Worm (Caenorhabditis elegans) whole organism, midembryonic: ENCODE results near the gene T24A6.20.
"Not testable (repeated sequence)": the region's sequence is repeated elsewhere in the genome, so short reads cannot be mapped to it uniquely, and the experiment has no call there.

ENCODE experiments used
- T22C8.4 ChIP-seq: fragments of 200-800 bp; sonication (Bioruptor generic); IDR thresholded peaks from 2 replicates; pipeline ENCODE4 v1.3.6; 2022; ENCODE audit warnings: missing genetic modification characterization, missing compliant biosample characterization
- cog-1 ChIP-seq: sonication (generic microtip); optimal IDR thresholded peaks from 2 replicates; lab custom pipeline; 2016; ENCODE audit warnings: missing genetic modification characterization, missing compliant biosample characterization
- flt-1 ChIP-seq: fragments of 200-800 bp; sonication (Bioruptor generic); IDR thresholded peaks from 2 replicates; pipeline ENCODE4 v1.3.6; 2022; ENCODE audit warnings: missing genetic modification characterization, missing compliant biosample characterization
- klf-2 ChIP-seq: fragments of 200-800 bp; sonication (Bioruptor generic); conservative IDR thresholded peaks from 2 replicates; pipeline ENCODE4 v1.3.6; 2022; ENCODE audit warnings: missing genetic modification reagents, missing genetic modification characterization, missing compliant biosample characterization
- med-1 ChIP-seq: sonication (generic microtip); optimal IDR thresholded peaks from 2 replicates; lab custom pipeline; 2017; ENCODE audit warnings: missing genetic modification characterization, mild to moderate bottlenecking, missing compliant biosample characterization, antibody characterized with exemption, missing genetic modification reagents; ENCODE audit not compliant: insufficient read depth
- ref-1 ChIP-seq: fragments of 200-800 bp; sonication (Bioruptor generic); conservative IDR thresholded peaks from 2 replicates; pipeline ENCODE4 v1.3.6; 2022; ENCODE audit warnings: missing genetic modification reagents, missing genetic modification characterization, missing compliant biosample characterization
- tab-1 ChIP-seq: fragments of 200-800 bp; sonication (Bioruptor generic); IDR thresholded peaks from 2 replicates; pipeline ENCODE4 v1.3.6; 2022; ENCODE audit warnings: missing genetic modification characterization, missing compliant biosample characterization
- ztf-23 ChIP-seq: fragments of 200-800 bp; sonication (Bioruptor generic); IDR thresholded peaks from 2 replicates; pipeline ENCODE4 v1.3.6; 2022; ENCODE audit warnings: missing genetic modification reagents, missing genetic modification characterization, missing compliant biosample characterization
- ztf-29 ChIP-seq: fragments of 200-800 bp; sonication (Bioruptor generic); IDR thresholded peaks from 2 replicates; pipeline ENCODE4 v1.3.6; 2022; ENCODE audit warnings: missing genetic modification reagents, missing genetic modification characterization, missing compliant biosample characterization

Gene T24A6.20

DNA sequence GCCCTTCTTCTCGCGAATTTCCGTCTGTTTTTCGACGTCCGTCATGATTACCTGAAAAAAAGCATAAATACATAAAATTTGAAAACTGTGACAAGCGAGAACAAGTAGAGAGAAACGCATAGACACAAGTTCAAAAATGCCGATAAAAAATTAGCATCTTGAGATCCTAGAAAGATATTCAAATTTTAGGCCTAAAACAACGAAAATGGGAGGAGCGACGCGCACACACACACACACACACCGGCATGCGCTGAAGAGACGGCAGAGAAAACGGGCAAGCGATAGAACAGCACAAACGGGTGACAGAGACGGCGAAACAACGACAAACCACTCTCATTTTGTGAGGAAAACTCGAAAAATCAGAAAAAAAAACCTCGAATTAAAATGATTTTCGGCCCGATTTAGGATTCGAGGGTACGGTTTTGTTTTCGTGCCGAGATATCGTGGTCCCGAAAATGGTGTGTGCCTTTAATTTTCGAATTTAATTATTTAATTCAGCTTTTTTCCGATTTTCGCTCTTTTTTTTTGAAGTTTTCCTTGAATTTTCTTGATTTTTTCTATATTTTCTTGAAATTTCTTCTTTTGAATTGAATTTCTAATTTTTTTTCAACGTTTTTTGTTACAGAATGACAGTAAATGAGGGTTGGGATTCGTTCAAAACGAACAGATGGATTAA lies 33.2 kb downstream of the T24A6.20 start, which contains the start of the genes rpl-11.1 and T22F3.2:
Gene rpl-11.1, minus strand, starts transcription at position 51 of the 676 bp plus-strand sequence.
Gene T22F3.2, plus strand, starts transcription at position 626 of the 676 bp plus-strand sequence.
- TF ChIP-seq klf-2 (GFP tag; lab: Robert Waterston, UW) (no peak), ztf-29 (GFP tag; lab: Robert Waterston, UW) (no peak), flt-1 (no peak), tab-1 (GFP tag; lab: Robert Waterston, UW) (no peak), cog-1 (tag; lab: Kevin White, UChicago) (no peak), med-1 (GFP tag; lab: Kevin White, UChicago) (no peak), ref-1 (GFP tag; lab: Robert Waterston, UW) (no peak), ztf-23 (GFP tag; lab: Robert Waterston, UW) (no peak), T22C8.4 (no peak)

DNA sequence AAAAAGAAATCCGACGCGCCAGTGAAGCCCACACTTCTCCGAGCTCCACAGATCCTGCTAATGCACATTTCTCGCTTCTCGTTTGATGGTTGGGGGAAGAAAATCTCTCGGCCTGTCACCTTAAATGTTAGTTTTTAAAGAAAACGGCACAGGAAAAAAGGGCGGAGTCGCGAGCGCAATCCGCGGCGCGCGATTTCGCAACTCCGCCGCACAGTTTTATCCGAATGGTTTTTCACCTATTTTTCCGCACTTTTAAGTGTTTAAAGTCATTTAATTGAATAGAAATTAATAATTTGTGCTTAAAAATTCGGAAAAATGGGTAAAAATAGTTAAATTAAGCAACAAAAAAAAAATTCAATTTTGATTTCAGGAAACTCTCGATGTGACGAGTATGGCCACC lies 34.7 kb downstream of the T24A6.20 start:
- TF ChIP-seq T22C8.4 (0 out of 2 replicates have a peak, but pooled peaks have one; percentile 15), ztf-29 (GFP tag; lab: Robert Waterston, UW) (peak; percentile 49; the same call in 1 of the 2 replicates), flt-1 (peak; percentile 74), ztf-23 (GFP tag; lab: Robert Waterston, UW) (peak; percentile 76), cog-1 (tag; lab: Kevin White, UChicago) (no peak), klf-2 (GFP tag; lab: Robert Waterston, UW) (0 out of 2 replicates have a peak, but pooled peaks have one; percentile 57), ref-1 (GFP tag; lab: Robert Waterston, UW) (no peak), med-1 (GFP tag; lab: Kevin White, UChicago) (peak; percentile 66), tab-1 (GFP tag; lab: Robert Waterston, UW) (peak; percentile 81; the same call in 1 of the 2 replicates)

DNA sequence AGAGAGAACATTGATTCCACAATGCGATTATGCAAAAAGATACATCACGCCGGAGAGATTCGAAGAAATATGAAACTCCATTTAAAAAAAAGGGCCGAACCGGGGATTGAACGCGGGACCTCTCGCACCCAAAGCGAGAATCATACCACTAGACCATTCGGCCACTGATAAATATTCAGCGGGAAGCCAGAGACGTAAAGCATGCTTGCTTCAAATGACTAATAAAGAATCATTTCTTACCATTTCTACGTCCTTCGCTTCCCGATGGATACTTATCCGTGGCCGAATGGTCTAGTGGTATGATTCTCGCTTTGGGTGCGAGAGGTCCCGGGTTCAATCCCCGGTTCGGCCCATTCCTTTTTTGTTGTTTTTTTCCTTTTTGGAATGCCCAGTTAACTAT lies 35.3 kb downstream of the T24A6.20 start:
- TF ChIP-seq ztf-29 (GFP tag; lab: Robert Waterston, UW) (no peak), tab-1 (GFP tag; lab: Robert Waterston, UW) (no peak), flt-1 (no peak), ref-1 (GFP tag; lab: Robert Waterston, UW) (no peak), cog-1 (tag; lab: Kevin White, UChicago) (no peak), ztf-23 (GFP tag; lab: Robert Waterston, UW) (no peak), med-1 (GFP tag; lab: Kevin White, UChicago) (no peak), klf-2 (GFP tag; lab: Robert Waterston, UW) (no peak), T22C8.4 (no peak)

DNA sequence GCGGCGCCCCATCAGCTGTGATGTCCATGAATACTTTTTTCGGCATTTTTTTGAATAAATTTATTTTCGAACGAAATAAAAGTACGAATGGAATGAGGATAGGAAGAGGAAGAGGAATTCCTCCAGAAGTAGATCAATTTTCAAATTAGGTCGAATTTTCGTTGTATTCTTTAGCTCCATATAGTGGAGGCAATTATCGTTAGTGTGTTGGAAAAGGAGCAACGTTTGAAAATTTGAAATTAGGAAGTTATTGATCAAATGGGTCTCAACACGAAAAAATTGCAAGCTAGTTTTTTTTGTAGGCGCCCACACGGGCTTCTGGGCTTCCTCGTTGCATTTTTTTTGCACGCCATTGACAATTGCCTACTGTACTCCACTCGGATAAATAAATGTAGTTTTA lies 39.2 kb downstream of the T24A6.20 start, which contains the start of gene T22F3.12:
Gene T22F3.12, minus strand, starts transcription at position 101 of the 400 bp plus-strand sequence.
- TF ChIP-seq klf-2 (GFP tag; lab: Robert Waterston, UW) (no peak), ztf-29 (GFP tag; lab: Robert Waterston, UW) (no peak), tab-1 (GFP tag; lab: Robert Waterston, UW) (no peak), med-1 (GFP tag; lab: Kevin White, UChicago) (no peak), ref-1 (GFP tag; lab: Robert Waterston, UW) (no peak), ztf-23 (GFP tag; lab: Robert Waterston, UW) (no peak), cog-1 (tag; lab: Kevin White, UChicago) (no peak), flt-1 (no peak), T22C8.4 (no peak)

DNA sequence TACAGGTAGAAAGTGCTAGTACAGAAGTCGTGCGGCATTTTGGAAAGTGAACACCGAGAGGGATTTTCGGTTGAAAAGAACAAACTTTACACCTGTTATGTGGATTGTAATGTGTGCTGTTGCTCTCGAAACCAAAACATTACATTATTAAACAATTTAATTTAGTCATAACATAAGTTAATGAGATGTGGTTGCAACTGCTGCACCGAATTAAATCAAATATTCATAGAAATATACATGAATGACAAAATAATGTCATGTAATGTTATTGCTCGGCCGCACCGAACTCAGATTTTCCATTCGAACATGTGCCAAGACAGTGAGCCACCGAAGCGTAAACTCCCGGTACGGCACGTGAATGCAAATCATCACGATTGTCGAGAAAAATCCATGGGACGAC lies 42.0 kb downstream of the T24A6.20 start, which contains the start of gene srh-213:
Gene srh-213, minus strand, starts transcription at position 101 of the 400 bp plus-strand sequence.
- no peak for TF ChIP-seq T22C8.4
- no peak for TF ChIP-seq ztf-23 (GFP tag; lab: Robert Waterston, UW)

DNA sequence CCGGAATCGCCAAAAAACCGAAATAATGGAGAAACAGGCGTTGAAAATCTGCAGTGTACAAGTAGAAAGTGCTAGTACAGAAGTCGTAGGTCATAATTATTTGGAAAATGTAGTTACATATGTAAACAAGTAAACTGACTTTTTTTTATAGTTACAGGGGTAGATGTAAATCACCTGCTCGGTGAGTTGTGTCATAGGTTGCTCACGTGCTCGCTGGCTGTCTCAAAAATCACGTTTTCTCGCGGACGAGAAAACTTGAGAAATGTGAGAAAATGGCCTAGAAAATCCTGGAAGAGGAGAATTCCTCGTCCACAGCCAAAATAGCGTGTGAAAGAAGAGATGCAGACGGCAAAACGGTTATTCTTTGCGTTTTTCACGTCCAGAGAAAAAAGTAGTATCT lies 44.1 kb downstream of the T24A6.20 start, which contains the start of gene srh-212:
Gene srh-212, minus strand, starts transcription at position 101 of the 400 bp plus-strand sequence.
- TF ChIP-seq tab-1 (GFP tag; lab: Robert Waterston, UW); flt-1; T22C8.4: not testable (repeated sequence)

DNA sequence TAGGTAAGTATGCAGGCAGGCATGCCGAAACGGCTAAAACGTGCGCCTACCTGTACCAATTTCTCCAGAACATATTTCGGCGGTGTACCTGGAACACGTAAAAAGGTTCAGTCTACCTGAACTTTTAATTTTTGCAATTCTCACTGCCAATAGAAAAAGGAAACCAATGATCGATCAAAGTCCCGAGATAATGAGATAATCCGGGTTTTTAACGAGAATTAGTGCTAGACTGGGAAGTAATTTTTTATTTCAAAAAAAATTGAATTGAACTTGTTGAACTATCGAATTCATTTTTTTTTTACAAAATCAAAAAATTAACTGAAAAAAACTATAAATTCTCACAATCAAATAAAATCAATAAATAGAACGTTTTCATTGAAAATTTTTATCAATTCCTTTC lies 47.6 kb downstream of the T24A6.20 start, which contains the start of gene T22F3.7:
Gene T22F3.7, minus strand, starts transcription at position 101 of the 400 bp plus-strand sequence.
- no peak for TF ChIP-seq med-1 (GFP tag; lab: Kevin White, UChicago)
